Fruit fly (Drosophila melanogaster) whole organism, embryonic: ENCODE measurements around the gene IntS10.

Experiments used
- Aef1 ChIP-seq: fragments of 200-800 bp; sonication (Bioruptor generic); IDR thresholded peaks from 3 replicates; pipeline ENCODE4 v1.3.6; 2022; ENCODE audit warnings: missing biosample characterization, missing genetic modification characterization
- Antp ChIP-seq: fragments of 200-800 bp; sonication (Bioruptor generic); optimal IDR thresholded peaks from 3 replicates; lab custom pipeline; 2016; ENCODE audit warnings: missing biosample characterization, missing genetic modification characterization
- Atf6 ChIP-seq: fragments of 200-800 bp; sonication (Bioruptor generic); IDR thresholded peaks from 2 replicates; pipeline ENCODE4 v1.3.6; 2022; ENCODE audit warnings: missing biosample characterization, missing genetic modification characterization
- Blimp-1 ChIP-seq: fragments of 200-800 bp; sonication (Bioruptor generic); optimal IDR thresholded peaks from 3 replicates; lab custom pipeline; 2018; ENCODE audit warnings: missing biosample characterization, missing genetic modification characterization, mild to moderate bottlenecking, moderate library complexity, missing genetic modification reagents
- Bteb2 ChIP-seq: fragments of 200-800 bp; sonication (Bioruptor generic); optimal IDR thresholded peaks from 2 replicates; lab custom pipeline; 2016; ENCODE audit warnings: missing biosample characterization, missing genetic modification characterization
- CG10959 ChIP-seq: fragments of 200-800 bp; sonication (Bioruptor generic); IDR thresholded peaks from 2 replicates; pipeline ENCODE4 v1.3.6; 2022; ENCODE audit warnings: missing biosample characterization, missing genetic modification characterization
- CG11504 ChIP-seq: fragments of 200-800 bp; sonication (Bioruptor generic); optimal IDR thresholded peaks from 3 replicates; lab custom pipeline; 2019; ENCODE audit warnings: missing biosample characterization, mild to moderate bottlenecking, missing genetic modification characterization, moderate library complexity
- CG13287 ChIP-seq: fragments of 200-800 bp; sonication (Bioruptor generic); IDR thresholded peaks from 2 replicates; pipeline ENCODE4 v1.3.6; 2022; ENCODE audit warnings: missing biosample characterization, missing genetic modification characterization; ENCODE audit not compliant: partially characterized antibody
- CG13775 ChIP-seq: fragments of 200-800 bp; sonication (Bioruptor generic); optimal IDR thresholded peaks from 3 replicates; lab custom pipeline; 2017; ENCODE audit warnings: missing biosample characterization, mild to moderate bottlenecking, missing genetic modification characterization
- CG15011 ChIP-seq: fragments of 200-800 bp; sonication (Bioruptor generic); optimal IDR thresholded peaks from 3 replicates; lab custom pipeline; 2018; ENCODE audit warnings: missing biosample characterization, mild to moderate bottlenecking, missing genetic modification characterization
- CG15269 ChIP-seq: fragments of 200-800 bp; sonication (Bioruptor generic); optimal IDR thresholded peaks from 2 replicates; lab custom pipeline; 2018; ENCODE audit warnings: missing biosample characterization, mild to moderate bottlenecking, missing genetic modification characterization, moderate library complexity
- CG31224 ChIP-seq: fragments of 200-800 bp; sonication (Bioruptor generic); IDR thresholded peaks from 2 replicates; pipeline ENCODE4 v1.3.6; 2022; ENCODE audit warnings: missing biosample characterization, missing genetic modification characterization
- CG32532 ChIP-seq: fragments of 200-800 bp; sonication (Bioruptor generic); IDR thresholded peaks from 2 replicates; pipeline ENCODE4 v1.3.6; 2022; ENCODE audit warnings: missing biosample characterization, missing genetic modification characterization
- CG3281 ChIP-seq: fragments of 200-800 bp; sonication (Bioruptor generic); optimal IDR thresholded peaks from 3 replicates; lab custom pipeline; 2017; ENCODE audit warnings: missing biosample characterization, mild to moderate bottlenecking, missing genetic modification characterization
- CG3407 ChIP-seq: fragments of 200-800 bp; sonication (Bioruptor generic); optimal IDR thresholded peaks from 2 replicates; lab custom pipeline; 2018; ENCODE audit warnings: missing biosample characterization, mild to moderate bottlenecking, missing genetic modification characterization
- CG4424 ChIP-seq: fragments of 200-800 bp; sonication (Bioruptor generic); optimal IDR thresholded peaks from 3 replicates; lab custom pipeline; 2016; ENCODE audit warnings: missing biosample characterization, missing genetic modification characterization
- CG4854 ChIP-seq: fragments of 200-800 bp; sonication (Bioruptor generic); optimal IDR thresholded peaks from 2 replicates; lab custom pipeline; 2016; ENCODE audit warnings: missing biosample characterization, missing genetic modification characterization, inconsistent platforms
- CG6654 ChIP-seq: fragments of 200-800 bp; sonication (Bioruptor generic); optimal IDR thresholded peaks from 2 replicates; lab custom pipeline; 2017; ENCODE audit warnings: missing biosample characterization, mild to moderate bottlenecking, missing genetic modification characterization
- CG6854 ChIP-seq: fragments of 200-800 bp; sonication (Bioruptor generic); optimal IDR thresholded peaks from 3 replicates; lab custom pipeline; 2017; ENCODE audit warnings: missing biosample characterization, mild to moderate bottlenecking, missing genetic modification characterization
- CG8924 ChIP-seq: fragments of 200-800 bp; optimal IDR thresholded peaks from 3 replicates; lab custom pipeline; 2019; ENCODE audit warnings: missing biosample characterization, mild to moderate bottlenecking, missing genetic modification characterization, moderate library complexity
- CrebB ChIP-seq: fragments of 200-800 bp; sonication (Bioruptor generic); optimal IDR thresholded peaks from 3 replicates; lab custom pipeline; 2018; ENCODE audit warnings: missing biosample characterization, mild to moderate bottlenecking, missing genetic modification characterization
- D ChIP-seq, 2 experiments: fragments of 200-800 bp in 1 of 2; fragments of >200 bp in 1 of 2; sonication (Bioruptor generic) in 1 of 2; optimal IDR thresholded peaks; 2 replicates in 1 of 2; 3 replicates in 1 of 2; lab custom pipeline; 2017; ENCODE audit warnings: mild to moderate bottlenecking in 1 of 2, missing biosample characterization in 1 of 2, missing genetic modification characterization in 1 of 2, missing genetic modification reagents in 1 of 2
- Eip74EF ChIP-seq, 2 experiments: fragments of 200-800 bp in 1 of 2; fragments of >200 bp in 1 of 2; sonication (Bioruptor generic) in 1 of 2; optimal IDR thresholded peaks; 2 replicates each; lab custom pipeline; 2017 to 2019; ENCODE audit warnings: missing biosample characterization in 2 of 2, missing genetic modification characterization in 2 of 2, mild to moderate bottlenecking in 1 of 2, moderate library complexity in 1 of 2
- Gug ChIP-seq: fragments of 200-800 bp; sonication (Bioruptor generic); IDR thresholded peaks from 4 replicates; pipeline ENCODE4 v1.3.6; 2022; ENCODE audit warnings: missing biosample characterization, missing genetic modification characterization
- Hand ChIP-seq: fragments of 200-800 bp; sonication (Bioruptor generic); optimal IDR thresholded peaks from 2 replicates; lab custom pipeline; 2017; ENCODE audit warnings: mild to moderate bottlenecking, missing biosample characterization, missing genetic modification reagents, missing genetic modification characterization
- Hr78 ChIP-seq, 2 experiments: fragments of 200-800 bp in 1 of 2; fragments of >200 bp in 1 of 2; sonication (Bioruptor generic) in 1 of 2; optimal IDR thresholded peaks; 2 replicates each; lab custom pipeline; 2017 to 2019; ENCODE audit warnings: missing biosample characterization in 2 of 2, missing genetic modification characterization in 2 of 2, mild to moderate bottlenecking in 1 of 2, moderate library complexity in 1 of 2
- Myb ChIP-seq: fragments of 200-800 bp; sonication (Bioruptor generic); optimal IDR thresholded peaks from 2 replicates; lab custom pipeline; 2016; ENCODE audit warnings: missing biosample characterization, missing genetic modification characterization
- NC2α ChIP-seq: fragments of 200-800 bp; sonication (Bioruptor generic); optimal IDR thresholded peaks from 2 replicates; lab custom pipeline; 2016; ENCODE audit warnings: missing biosample characterization, missing genetic modification characterization
- Nf-YA ChIP-seq: fragments of 200-800 bp; sonication (Bioruptor generic); IDR thresholded peaks from 2 replicates; pipeline ENCODE4 v1.3.6; 2022; ENCODE audit warnings: missing biosample characterization, missing genetic modification characterization
- Six4 ChIP-seq: fragments of 200-800 bp; sonication (Bioruptor generic); optimal IDR thresholded peaks from 2 replicates; lab custom pipeline; 2016; ENCODE audit warnings: missing biosample characterization, missing genetic modification characterization
- Sox102F ChIP-seq: fragments of 200-800 bp; sonication (Bioruptor generic); optimal IDR thresholded peaks from 2 replicates; lab custom pipeline; 2018; ENCODE audit warnings: missing biosample characterization, mild to moderate bottlenecking, missing genetic modification characterization, moderate library complexity
- Sry-β ChIP-seq: fragments of 200-800 bp; sonication (Bioruptor generic); optimal IDR thresholded peaks from 2 replicates; lab custom pipeline; 2018; ENCODE audit warnings: missing biosample characterization, mild to moderate bottlenecking, missing genetic modification characterization, moderate library complexity
- ara ChIP-seq: fragments of 200-800 bp; sonication (Bioruptor generic); IDR thresholded peaks from 2 replicates; pipeline ENCODE4 v1.3.6; 2022; ENCODE audit warnings: missing biosample characterization, missing genetic modification characterization
- ase ChIP-seq: fragments of 200-800 bp; sonication (Bioruptor generic); IDR thresholded peaks from 3 replicates; pipeline ENCODE4 v1.3.6; 2022; ENCODE audit warnings: missing biosample characterization, missing genetic modification characterization
- cg ChIP-seq: fragments of 200-800 bp; sonication (Bioruptor generic); optimal IDR thresholded peaks from 3 replicates; lab custom pipeline; 2019; ENCODE audit warnings: missing biosample characterization, mild to moderate bottlenecking, missing genetic modification characterization, moderate library complexity
- cwo ChIP-seq: fragments of 200-800 bp; sonication (Bioruptor generic); optimal IDR thresholded peaks from 3 replicates; lab custom pipeline; 2017; ENCODE audit warnings: missing biosample characterization, missing genetic modification characterization, mild to moderate bottlenecking, moderate library complexity, missing genetic modification reagents
- dmrt99B ChIP-seq: fragments of 200-800 bp; sonication (Bioruptor generic); optimal IDR thresholded peaks from 2 replicates; lab custom pipeline; 2018; ENCODE audit warnings: missing biosample characterization, mild to moderate bottlenecking, missing genetic modification characterization, moderate library complexity
- exex ChIP-seq: fragments of 200-800 bp; sonication (Bioruptor generic); optimal IDR thresholded peaks from 4 replicates; lab custom pipeline; 2018; ENCODE audit warnings: missing biosample characterization, mild to moderate bottlenecking, missing genetic modification characterization, moderate library complexity
- fd64A ChIP-seq: fragments of 200-800 bp; sonication (Bioruptor generic); optimal IDR thresholded peaks from 3 replicates; lab custom pipeline; 2018; ENCODE audit warnings: missing biosample characterization, mild to moderate bottlenecking, missing genetic modification characterization
- gcm2 ChIP-seq: fragments of 200-800 bp; sonication (Bioruptor generic); optimal IDR thresholded peaks from 2 replicates; lab custom pipeline; 2016; ENCODE audit warnings: missing biosample characterization, missing genetic modification characterization
- lov ChIP-seq, 2 experiments: fragments of 200-800 bp in 1 of 2; fragments of >200 bp in 1 of 2; sonication (Bioruptor generic) in 1 of 2; IDR thresholded peaks in 1 of 2; optimal IDR thresholded peaks in 1 of 2; 2 replicates in 1 of 2; 3 replicates in 1 of 2; pipeline versions ENCODE4 v1.3.6 to Lab custom; 2017 to 2022; ENCODE audit warnings: missing biosample characterization in 1 of 2, missing genetic modification characterization in 1 of 2
- mam ChIP-seq: fragments of 200-800 bp; sonication (Bioruptor generic); optimal IDR thresholded peaks from 3 replicates; lab custom pipeline; 2016; ENCODE audit warnings: missing biosample characterization, missing genetic modification characterization
- pho ChIP-seq: fragments of 200-800 bp; sonication (Bioruptor generic); optimal IDR thresholded peaks from 2 replicates; lab custom pipeline; 2016; ENCODE audit warnings: missing biosample characterization, missing genetic modification characterization
- repo ChIP-seq: fragments of 200-800 bp; sonication (Bioruptor generic); optimal IDR thresholded peaks from 2 replicates; lab custom pipeline; 2016; ENCODE audit warnings: missing biosample characterization, missing genetic modification characterization
- seq ChIP-seq: fragments of 200-800 bp; sonication (Bioruptor generic); IDR thresholded peaks from 2 replicates; pipeline ENCODE4 v1.3.6; 2022; ENCODE audit warnings: missing biosample characterization, missing genetic modification characterization
- tin ChIP-seq: fragments of 200-800 bp; sonication (Bioruptor generic); optimal IDR thresholded peaks from 3 replicates; lab custom pipeline; 2016; ENCODE audit warnings: missing biosample characterization, missing genetic modification characterization
- zf30C ChIP-seq: fragments of 200-800 bp; sonication (Bioruptor generic); optimal IDR thresholded peaks from 3 replicates; lab custom pipeline; 2018; ENCODE audit warnings: missing biosample characterization, mild to moderate bottlenecking, missing genetic modification characterization
- zfh1 ChIP-seq: fragments of 200-800 bp; sonication (Bioruptor generic); IDR thresholded peaks from 3 replicates; pipeline ENCODE4 v1.3.6; 2022; ENCODE audit warnings: missing biosample characterization, missing genetic modification characterization

Gene IntS10

dm6 chr3L:3760395-3760997 lies 46.0 kb upstream of the IntS10 start (continued):
- TF ChIP-seq NC2α (GFP tag; lab: Kevin White, UChicago) (no peak), CG4854 (GFP tag; lab: Kevin White, UChicago) (no peak), Sox102F (GFP tag; lab: Kevin White, UChicago) (peak; percentile 35), CG15269 (tag; lab: Kevin White, UChicago) (peak; percentile 57), fd64A (GFP tag; lab: Kevin White, UChicago) (no peak), Blimp-1 (GFP tag; lab: Kevin White, UChicago) (no peak), tin (GFP tag; lab: Kevin White, UChicago) (peak; percentile 15), Hand (GFP tag; lab: Kevin White, UChicago) (peak; percentile 37), CG13775 (GFP tag; lab: Kevin White, UChicago) (no peak), dmrt99B (tag; lab: Kevin White, UChicago) (peak; percentile 43), Nf-YA (GFP tag; lab: Robert Waterston, UW) (no peak), CG4424 (GFP tag; lab: Kevin White, UChicago) (peak; percentile 16), Aef1 (GFP tag; lab: Robert Waterston, UW) (peak; percentile 59; the same call in 2 of the 3 replicates), cg (GFP tag; lab: Kevin White, UChicago) (no peak), cwo (GFP tag; lab: Kevin White, UChicago) (peak; percentile 37), zf30C (GFP tag; lab: Kevin White, UChicago) (no peak), pho (GFP tag; lab: Kevin White, UChicago) (peak; percentile 38), CG8924 (tag; lab: Kevin White, UChicago) (peak; percentile 13), Atf6 (GFP tag; lab: Robert Waterston, UW) (peak; percentile 59), Myb (GFP tag; lab: Kevin White, UChicago) (peak; percentile 13), Eip74EF (GFP tag; optimal IDR thresholded peaks at IDR 0.05; lab: Kevin White, UChicago) (peak in 1 of 2 experiments; percentile 24), Sry-β (GFP tag; lab: Kevin White, UChicago) (no peak), Antp (GFP tag; lab: Kevin White, UChicago) (no peak), D (optimal IDR thresholded peaks at IDR 0.05; lab: Kevin White, UChicago) (no peak), D (GFP tag; optimal IDR thresholded peaks at IDR 0.05; lab: Kevin White, UChicago) (no peak), repo (no peak), CG15011 (GFP tag; lab: Kevin White, UChicago) (peak; percentile 9), CG31224 (GFP tag; lab: Robert Waterston, UW) (0 out of 2 replicates have a peak, but pooled peaks have one; percentile 13), lov (optimal IDR thresholded peaks at IDR 0.05; lab: Kevin White, UChicago) (no peak), lov (GFP tag; IDR thresholded peaks at IDR 0.05; lab: Robert Waterston, UW) (no peak), zfh1 (GFP tag; lab: Robert Waterston, UW) (peak; percentile 46; the same call in 1 of the 3 replicates), Six4 (GFP tag; lab: Kevin White, UChicago) (no peak), exex (tag; lab: Kevin White, UChicago) (no peak), Hr78 (GFP tag; optimal IDR thresholded peaks at IDR 0.05; lab: Kevin White, UChicago) (peak in 1 of 2 experiments; percentile 55), Gug (peak; percentile 25; the same call in 1 of the 4 replicates), mam (peak; percentile 60), CG32532 (GFP tag; lab: Robert Waterston, UW) (peak; percentile 75), CG6654 (GFP tag; lab: Kevin White, UChicago) (no peak), seq (peak; percentile 31; the same call in 1 of the 2 replicates), CG6854 (GFP tag; lab: Kevin White, UChicago) (peak; percentile 21), CG10959 (no peak), CG3407 (GFP tag; lab: Kevin White, UChicago) (no peak), CG13287 (GFP tag; lab: Robert Waterston, UW) (no peak), CG3281 (peak; percentile 32), Bteb2 (GFP tag; lab: Kevin White, UChicago) (peak; percentile 31), CrebB (peak; percentile 19), ara (GFP tag; lab: Robert Waterston, UW) (no peak), gcm2 (peak; percentile 15), ase (GFP tag; lab: Robert Waterston, UW) (peak; percentile 44; the same call in 2 of the 3 replicates), CG11504 (tag; lab: Kevin White, UChicago) (peak; percentile 60)
